Fruit fly (Drosophila melanogaster): ENCODE measurements around the gene CG17362.

Gene CG17362

DNA sequence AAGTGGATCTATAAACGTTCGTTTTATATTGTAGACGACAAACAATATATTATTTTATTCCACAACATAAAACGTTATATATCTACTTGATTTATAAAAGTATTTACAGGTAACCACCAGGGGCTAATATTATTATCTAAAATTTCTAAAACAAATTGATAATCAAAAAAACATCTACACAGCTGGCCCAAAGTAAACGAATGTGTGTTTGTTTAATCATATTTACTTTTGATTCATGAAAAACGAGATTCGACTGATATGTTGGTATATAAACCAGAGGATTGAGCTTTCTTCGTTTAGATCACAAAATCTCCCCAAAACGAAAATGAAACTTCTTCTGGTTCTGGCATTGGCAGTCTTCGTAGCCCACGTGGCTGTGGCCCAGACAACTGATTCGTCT, at the start of gene CG17362:
Gene CG17362 (plus strand): TSS at position 291 of the 400 bp plus-strand sequence.
- TF ChIP-seq CG8478 (optimal IDR thresholded peaks at IDR 0.05): no peak
- TF ChIP-seq CTCF (optimal IDR thresholded peaks at IDR 0.05): no peak

- TF ChIP-seq CG8478 (optimal IDR thresholded peaks at IDR 0.05) (no peak), CTCF (optimal IDR thresholded peaks at IDR 0.05) (no peak)
Observed at dm6 chr3L:13936771-13937170, 49.6 kb upstream of the CG17362 start.

DNA sequence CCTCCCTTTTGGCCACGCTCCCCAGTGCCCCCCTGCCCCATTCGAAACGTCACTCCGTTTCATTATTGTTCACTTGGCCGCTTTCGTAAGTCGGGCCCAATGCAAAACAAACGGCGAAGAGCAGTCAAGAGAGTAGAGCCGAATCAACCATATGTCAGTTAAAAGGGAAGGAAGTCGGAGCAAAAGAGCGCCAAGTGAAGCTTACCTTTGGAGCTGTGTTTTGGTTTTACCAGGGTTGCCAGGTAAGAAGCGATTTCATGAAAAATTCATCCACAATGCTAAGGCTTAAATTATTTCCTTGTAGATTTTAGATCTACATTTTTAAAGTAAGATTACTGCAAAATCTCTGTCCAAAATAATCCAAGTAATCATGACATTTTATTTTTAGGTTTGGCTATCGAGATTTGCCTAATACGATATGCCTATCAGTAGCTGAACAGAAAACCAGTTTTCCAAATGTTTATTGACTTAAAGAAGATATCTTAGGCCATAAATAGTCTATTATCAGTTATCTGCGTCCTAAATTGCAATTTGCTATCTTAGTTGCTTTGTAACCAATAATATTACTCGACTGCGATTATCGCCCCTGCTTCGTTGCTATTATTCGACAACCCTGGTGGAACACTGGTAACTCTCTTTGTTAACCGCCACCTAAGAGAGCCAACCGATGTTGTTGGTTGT, 47.8 kb upstream of the CG17362 start:
- TF ChIP-seq CTCF (optimal IDR thresholded peaks at IDR 0.05) (no peak), CG8478 (optimal IDR thresholded peaks at IDR 0.05) (no peak)

- TF ChIP-seq CG8478 (optimal IDR thresholded peaks at IDR 0.05) (no peak), CTCF (optimal IDR thresholded peaks at IDR 0.05) (no peak)
Observed at dm6 chr3L:13939151-13939499, 47.3 kb upstream of the CG17362 start, which contains the start of gene CG32137. TSS of gene CG32137 (plus strand) at chr3L:13939250.

- no peak for TF ChIP-seq CTCF (optimal IDR thresholded peaks at IDR 0.05)
- no peak for TF ChIP-seq CG8478 (optimal IDR thresholded peaks at IDR 0.05)
Observed at dm6 chr3L:13946003-13946402, 40.4 kb upstream of the CG17362 start.

DNA sequence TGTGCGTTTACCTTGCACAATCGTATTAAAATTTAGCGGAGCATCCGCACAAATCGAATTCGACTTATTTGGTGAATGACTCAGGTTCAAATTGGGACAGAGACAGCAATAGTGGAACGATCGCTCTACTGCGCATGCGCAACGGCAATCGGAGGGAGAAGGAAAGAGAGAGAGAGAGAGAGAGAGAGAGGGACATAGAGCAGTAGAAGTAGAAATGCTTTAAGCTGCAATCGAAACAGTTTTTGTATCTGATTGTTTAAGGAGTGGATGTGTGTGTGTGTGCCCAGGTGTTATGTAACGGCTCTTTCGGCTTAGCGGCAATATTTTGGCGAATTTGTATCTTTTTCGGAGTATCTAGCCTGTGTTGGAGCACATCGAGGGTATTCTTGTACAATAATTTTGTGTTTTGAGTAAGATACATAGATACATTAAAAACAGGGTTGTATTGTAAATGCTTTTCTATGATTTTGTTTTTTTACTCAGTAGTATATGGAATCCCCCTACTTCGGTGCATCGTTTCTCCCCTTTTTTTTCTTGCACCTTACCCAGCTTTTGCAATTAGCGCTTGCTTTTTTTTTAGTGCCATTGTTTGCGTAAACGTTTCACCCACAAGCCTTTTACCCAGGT, 36.9 kb upstream of the CG17362 start:
- TF ChIP-seq CG8478 (optimal IDR thresholded peaks at IDR 0.05) (no peak), CTCF (optimal IDR thresholded peaks at IDR 0.05) (no peak)

dm6 chr3L:13951564-13951963, 34.9 kb upstream of the CG17362 start:
- TF ChIP-seq CG8478 (optimal IDR thresholded peaks at IDR 0.05) (no peak), CTCF (optimal IDR thresholded peaks at IDR 0.05) (no peak)

DNA sequence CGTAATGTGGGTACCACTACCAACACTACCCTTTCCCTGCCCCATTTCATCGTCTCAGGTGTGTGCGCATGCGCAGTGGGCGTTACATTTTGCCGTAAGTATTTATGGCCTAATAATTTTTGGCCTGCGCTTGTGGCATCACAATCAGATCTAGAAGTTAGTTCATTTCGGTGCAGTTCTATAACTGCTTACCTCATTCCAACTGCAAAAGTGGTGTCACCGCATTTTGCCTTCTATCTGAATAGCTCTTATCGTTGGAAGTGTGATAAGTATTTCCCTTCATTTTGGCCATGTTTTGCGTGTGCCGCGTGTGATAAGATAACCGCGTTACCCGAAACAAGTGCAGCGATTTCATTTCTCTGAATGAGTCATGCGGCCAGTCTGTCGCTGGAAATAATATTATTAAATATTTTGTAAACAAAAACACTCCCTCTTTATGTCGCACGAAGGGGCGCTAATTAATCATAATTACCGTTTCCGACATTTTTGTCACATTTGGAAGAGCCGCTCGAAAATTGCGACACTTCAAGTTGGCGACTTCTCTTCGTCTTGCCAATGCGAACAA, 33.9 kb upstream of the CG17362 start:
- TF ChIP-seq CTCF (optimal IDR thresholded peaks at IDR 0.05) (no peak), CG8478 (optimal IDR thresholded peaks at IDR 0.05) (no peak)

dm6 chr3L:13956667-13957066, 29.8 kb upstream of the CG17362 start:
- TF ChIP-seq CTCF (optimal IDR thresholded peaks at IDR 0.05): no peak
- TF ChIP-seq CG8478 (optimal IDR thresholded peaks at IDR 0.05): no peak

dm6 chr3L:13957212-13957668, 29.2 kb upstream of the CG17362 start:
- TF ChIP-seq CG8478 (optimal IDR thresholded peaks at IDR 0.05) (no peak), CTCF (optimal IDR thresholded peaks at IDR 0.05) (no peak)

DNA sequence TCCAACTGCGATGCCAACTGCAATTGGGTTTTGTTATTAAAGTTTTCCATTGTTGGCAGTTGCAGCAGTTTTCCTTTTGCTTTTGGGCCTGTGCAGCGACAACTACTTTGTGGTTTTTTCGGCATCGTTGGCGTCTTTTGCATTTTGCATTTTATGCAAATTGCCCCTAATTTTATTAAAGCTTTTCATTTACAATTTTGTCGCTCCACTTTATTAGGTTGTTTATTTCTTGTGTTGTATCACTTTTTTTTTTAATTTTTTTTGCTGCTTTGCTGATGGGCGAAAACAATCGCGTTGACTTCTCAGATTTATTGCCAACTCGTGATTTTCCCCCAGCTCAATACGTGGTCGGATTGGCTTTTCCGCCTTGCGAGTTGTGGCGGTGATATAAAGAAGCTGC, 28.6 kb upstream of the CG17362 start:
- TF ChIP-seq CG8478 (optimal IDR thresholded peaks at IDR 0.05) (no peak), CTCF (optimal IDR thresholded peaks at IDR 0.05) (no peak)

dm6 chr3L:13964635-13965501, 21.6 kb upstream of the CG17362 start, which contains the start of the genes Meics, Nxf3 and ssp2:
TSS of gene Meics (minus strand) at chr3L:13964702.
TSS of gene Nxf3 (plus strand) at chr3L:13965203.
TSS of gene ssp2 (plus strand) at chr3L:13965203.
- TF ChIP-seq CG8478 (optimal IDR thresholded peaks at IDR 0.05): no peak
- TF ChIP-seq CTCF (optimal IDR thresholded peaks at IDR 0.05): no peak

- TF ChIP-seq CTCF (optimal IDR thresholded peaks at IDR 0.05) (no peak), CG8478 (optimal IDR thresholded peaks at IDR 0.05) (no peak)
Observed at dm6 chr3L:13965502-13965843, 20.9 kb upstream of the CG17362 start.

DNA sequence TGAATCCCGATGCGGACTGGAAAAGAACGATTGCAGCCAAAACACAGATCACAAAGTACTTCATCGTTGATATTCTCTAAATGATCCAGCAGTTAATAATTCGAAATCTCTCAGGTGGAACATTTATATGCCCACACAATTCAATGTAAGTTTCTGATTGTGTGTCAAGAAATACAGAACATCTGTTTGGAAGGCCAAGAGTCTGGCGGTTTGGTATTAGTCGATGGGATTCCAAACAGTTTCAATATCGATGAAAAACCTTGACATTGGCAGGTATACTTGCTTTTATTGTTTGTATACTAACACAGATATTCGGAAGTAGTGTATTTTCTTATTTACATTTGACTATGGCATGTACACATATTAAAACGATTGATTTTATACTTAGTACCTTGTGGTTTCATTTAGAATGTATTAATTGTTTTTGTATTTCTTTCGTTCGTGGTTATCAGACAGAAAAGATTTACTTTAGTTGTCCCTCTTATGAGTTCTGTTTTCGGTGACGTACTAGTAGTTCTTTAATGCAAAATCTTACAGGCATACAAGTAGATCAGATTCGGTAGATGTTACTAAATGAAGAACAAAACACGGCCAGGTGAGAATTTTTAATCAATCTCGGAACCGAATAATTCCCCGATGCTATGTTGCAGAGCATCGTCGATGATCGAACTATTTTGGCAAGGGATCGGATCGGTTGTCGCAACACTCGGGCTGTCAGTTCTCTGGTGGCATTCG, 12.9 kb upstream of the CG17362 start, which contains the start of the genes CG13738 and Hsc70-1:
Gene CG13738 (minus strand): TSS at position 101 of the 735 bp plus-strand sequence.
Gene Hsc70-1 (plus strand): TSS at position 685 of the 735 bp plus-strand sequence.
- TF ChIP-seq CTCF (optimal IDR thresholded peaks at IDR 0.05) (no peak), CG8478 (optimal IDR thresholded peaks at IDR 0.05) (no peak)

All from S2 (cell line).